Fruit fly (Drosophila melanogaster): ENCODE results near the gene CG14325.

The CG14325 gene

dm6 chr3R:17655040-17655439 lies 28.1 kb downstream of the CG14325 start (continued):
- TF ChIP-seq HmgZ (tag; optimal IDR thresholded peaks at IDR 0.05) (no peak), CG2199 (GFP tag; IDR thresholded peaks at IDR 0.05) (0 out of 3 replicates have a peak, but pooled peaks have one; percentile 76), ham (GFP tag; IDR thresholded peaks at IDR 0.05) (no peak), so (GFP tag; IDR thresholded peaks at IDR 0.05) (no peak), BtbVII (GFP tag; optimal IDR thresholded peaks at IDR 0.05) (no peak), bab2 (GFP tag; optimal IDR thresholded peaks at IDR 0.05) (no peak), insv (GFP tag; optimal IDR thresholded peaks at IDR 0.05) (no peak), mam (GFP tag; optimal IDR thresholded peaks at IDR 0.05) (no peak), cas (GFP tag; IDR thresholded peaks at IDR 0.05) (no peak), CG15514 (GFP tag; optimal IDR thresholded peaks at IDR 0.05) (no peak), vvl (GFP tag; IDR thresholded peaks at IDR 0.05) (0 out of 2 replicates have a peak, but pooled peaks have one; percentile 20), CG18764 (GFP tag; optimal IDR thresholded peaks at IDR 0.05) (no peak), CG7271 (tag; optimal IDR thresholded peaks at IDR 0.05) (peak; percentile 93), tna (GFP tag; IDR thresholded peaks at IDR 0.05; ENCODE audit: partially characterized antibody) (no peak), CG8478 (optimal IDR thresholded peaks at IDR 0.05) (no peak), ap (GFP tag; IDR thresholded peaks at IDR 0.05) (0 out of 2 replicates have a peak, but pooled peaks have one; percentile 21), CG3407 (GFP tag; optimal IDR thresholded peaks at IDR 0.05) (peak; percentile 16), grn (GFP tag; optimal IDR thresholded peaks at IDR 0.05) (no peak), pzg (GFP tag; optimal IDR thresholded peaks at IDR 0.05) (no peak), usp (GFP tag; optimal IDR thresholded peaks at IDR 0.05) (no peak), az2 (GFP tag; optimal IDR thresholded peaks at IDR 0.05) (no peak), CG9727 (GFP tag; optimal IDR thresholded peaks at IDR 0.05) (peak; percentile 22), CG15011 (GFP tag; optimal IDR thresholded peaks at IDR 0.05) (no peak), slbo (GFP tag; IDR thresholded peaks at IDR 0.05) (no peak), ATbp (GFP tag; optimal IDR thresholded peaks at IDR 0.05) (peak; percentile 58), ssp (GFP tag; IDR thresholded peaks at IDR 0.05) (no peak), fru (optimal IDR thresholded peaks at IDR 0.05) (no peak), CG33213 (GFP tag; optimal IDR thresholded peaks at IDR 0.05) (no peak), hb (GFP tag; IDR thresholded peaks at IDR 0.05; ENCODE audit: partially characterized antibody) (no peak), jumu (GFP tag; optimal IDR thresholded peaks at IDR 0.05) (no peak), CG4820 (GFP tag; optimal IDR thresholded peaks at IDR 0.05) (no peak), Camta (GFP tag; optimal IDR thresholded peaks at IDR 0.05) (no peak), btn (GFP tag; optimal IDR thresholded peaks at IDR 0.05) (no peak), CG12071 (GFP tag; optimal IDR thresholded peaks at IDR 0.05) (peak; percentile 41), knrl (GFP tag; IDR thresholded peaks at IDR 0.05; ENCODE audit: partially characterized antibody) (no peak), Dref (GFP tag; IDR thresholded peaks at IDR 0.05) (no peak), gsb-n (tag; optimal IDR thresholded peaks at IDR 0.05) (peak; percentile 38), Bgb (GFP tag; IDR thresholded peaks at IDR 0.05; ENCODE audit: partially characterized antibody) (no peak), twi (tag; optimal IDR thresholded peaks at IDR 0.05) (peak; percentile 2), CG10543 (GFP tag; optimal IDR thresholded peaks at IDR 0.05) (no peak), CG12942 (GFP tag; optimal IDR thresholded peaks at IDR 0.05) (no peak), CG3163 (GFP tag; optimal IDR thresholded peaks at IDR 0.05) (no peak), CHES-1-like (GFP tag; optimal IDR thresholded peaks at IDR 0.05) (no peak), CG7987 (GFP tag; optimal IDR thresholded peaks at IDR 0.05) (no peak), Dip2 (GFP tag; IDR thresholded peaks at IDR 0.05) (no peak), z (GFP tag; IDR thresholded peaks at IDR 0.05) (no peak), chinmo (GFP tag; IDR thresholded peaks at IDR 0.05; ENCODE audit: partially characterized antibody) (no peak), org-1 (GFP tag; optimal IDR thresholded peaks at IDR 0.05) (no peak), vnd (GFP tag; IDR thresholded peaks at IDR 0.05; ENCODE audit: partially characterized antibody) (no peak), Trl (optimal IDR thresholded peaks at IDR 0.05) (no peak), Trl (GFP tag; optimal IDR thresholded peaks at IDR 0.05) (no peak), CG3065 (GFP tag; optimal IDR thresholded peaks at IDR 0.05) (no peak), D19B (GFP tag; optimal IDR thresholded peaks at IDR 0.05) (no peak)
